Fruit fly (Drosophila melanogaster) whole organism, adult: ENCODE results near the gene LSm3.

ENCODE experiments used
- CG11617 ChIP-seq: fragments of 200-800 bp; sonication (Bioruptor generic); optimal IDR thresholded peaks from 2 replicates; lab custom pipeline; 2017; ENCODE audit warnings: mild to moderate bottlenecking, missing biosample characterization, missing genetic modification reagents, missing genetic modification characterization
- CG12768 ChIP-seq: fragments of 200-800 bp; sonication (Bioruptor generic); optimal IDR thresholded peaks from 2 replicates; lab custom pipeline; 2017; ENCODE audit warnings: missing biosample characterization, missing genetic modification characterization, mild to moderate bottlenecking, moderate library complexity, missing genetic modification reagents
- CG14711 ChIP-seq: fragments of 200-800 bp; sonication (Bioruptor generic); optimal IDR thresholded peaks from 2 replicates; lab custom pipeline; 2018; ENCODE audit warnings: missing biosample characterization, mild to moderate bottlenecking, missing genetic modification characterization, moderate library complexity
- CG1620 ChIP-seq: fragments of 200-800 bp; sonication (Bioruptor generic); optimal IDR thresholded peaks from 2 replicates; lab custom pipeline; 2016; ENCODE audit warnings: missing biosample characterization, missing genetic modification characterization
- CG33017 ChIP-seq: fragments of 200-800 bp; sonication (Bioruptor generic); optimal IDR thresholded peaks from 2 replicates; lab custom pipeline; 2018; ENCODE audit warnings: missing biosample characterization, mild to moderate bottlenecking, missing genetic modification characterization, moderate library complexity
- CG5204 ChIP-seq: fragments of 200-800 bp; sonication (Bioruptor generic); optimal IDR thresholded peaks from 2 replicates; lab custom pipeline; 2016; ENCODE audit warnings: missing biosample characterization, missing genetic modification characterization
- CG7045 ChIP-seq: fragments of 200-800 bp; sonication (Bioruptor generic); optimal IDR thresholded peaks from 2 replicates; lab custom pipeline; 2017; ENCODE audit warnings: missing biosample characterization, mild to moderate bottlenecking, missing genetic modification characterization
- CG7101 ChIP-seq: fragments of 200-800 bp; sonication (Bioruptor generic); optimal IDR thresholded peaks from 2 replicates; lab custom pipeline; 2018; ENCODE audit warnings: missing biosample characterization, mild to moderate bottlenecking, missing genetic modification characterization, moderate library complexity
- Clk ChIP-seq: fragments of 200-800 bp; sonication (Bioruptor generic); optimal IDR thresholded peaks from 2 replicates; lab custom pipeline; 2017; ENCODE audit warnings: missing biosample characterization, missing genetic modification characterization
- Crg-1 ChIP-seq: fragments of 200-800 bp; sonication (Bioruptor generic); optimal IDR thresholded peaks from 2 replicates; lab custom pipeline; 2016; ENCODE audit warnings: missing biosample characterization, missing genetic modification characterization
- Hr96 ChIP-seq: fragments of 200-800 bp; sonication (Bioruptor generic); optimal IDR thresholded peaks from 2 replicates; lab custom pipeline; 2016; ENCODE audit warnings: missing biosample characterization, missing genetic modification characterization
- Mnt ChIP-seq: fragments of 200-800 bp; sonication (Bioruptor generic); optimal IDR thresholded peaks from 2 replicates; lab custom pipeline; 2016; ENCODE audit warnings: missing biosample characterization, mild to moderate bottlenecking, missing genetic modification characterization
- bab1 ChIP-seq: fragments of 200-800 bp; sonication (Bioruptor generic); optimal IDR thresholded peaks from 3 replicates; lab custom pipeline; 2019; ENCODE audit warnings: missing biosample characterization, mild to moderate bottlenecking, missing genetic modification characterization, moderate library complexity
- cic ChIP-seq: fragments of 200-800 bp; sonication (Bioruptor generic); optimal IDR thresholded peaks from 2 replicates; lab custom pipeline; 2017; ENCODE audit warnings: missing biosample characterization, mild to moderate bottlenecking, missing genetic modification characterization, moderate library complexity
- cnc ChIP-seq, 2 experiments: fragments of >200 bp; optimal IDR thresholded peaks; 2 replicates each; lab custom pipeline; 2017
- kay ChIP-seq: fragments of 200-800 bp; sonication (Bioruptor generic); peaks from one replicate; lab custom pipeline; 2016; ENCODE audit warnings: missing biosample characterization, missing genetic modification characterization, borderline replicate concordance
- ovo ChIP-seq: fragments of 200-800 bp; sonication (Bioruptor generic); optimal IDR thresholded peaks from 2 replicates; lab custom pipeline; 2016; ENCODE audit warnings: missing biosample characterization, missing genetic modification characterization
- pad ChIP-seq: fragments of 200-800 bp; sonication (Bioruptor generic); optimal IDR thresholded peaks from 3 replicates; lab custom pipeline; 2017; ENCODE audit warnings: missing biosample characterization, missing genetic modification characterization, mild to moderate bottlenecking, moderate library complexity, missing genetic modification reagents
- tj ChIP-seq: fragments of 200-800 bp; sonication (Bioruptor generic); optimal IDR thresholded peaks from 3 replicates; lab custom pipeline; 2017; ENCODE audit warnings: missing biosample characterization, mild to moderate bottlenecking, missing genetic modification characterization, moderate library complexity
- toe ChIP-seq: fragments of 200-800 bp; sonication (Bioruptor generic); optimal IDR thresholded peaks from 2 replicates; lab custom pipeline; 2016; ENCODE audit warnings: missing biosample characterization, missing genetic modification characterization

The LSm3 gene

DNA sequence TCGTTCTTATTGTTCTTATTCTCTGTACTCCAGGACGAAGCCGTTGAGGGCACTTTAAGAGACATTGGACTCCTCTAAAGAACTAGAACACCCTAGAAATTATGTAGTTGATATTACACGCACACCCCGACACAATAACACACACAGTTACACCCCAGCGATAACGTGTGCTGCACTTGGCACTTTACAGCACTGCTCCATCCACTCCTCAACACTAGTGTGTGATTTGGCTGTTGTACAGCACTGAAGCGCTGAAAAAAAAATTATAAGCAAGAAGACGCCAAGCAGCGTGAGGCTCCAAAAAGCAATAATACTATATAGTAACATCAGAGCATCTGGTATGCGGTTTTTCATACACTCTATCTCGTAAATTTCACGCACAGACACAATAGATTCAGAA, 35.2 kb upstream of the LSm3 start:
- no peak for TF ChIP-seq Mnt (GFP tag; lab: Kevin White, UChicago)
- TF ChIP-seq CG1620 (GFP tag; lab: Kevin White, UChicago): no peak
- no peak for TF ChIP-seq cnc (optimal IDR thresholded peaks at IDR 0.05; lab: Kevin White, UChicago)
- TF ChIP-seq toe (GFP tag; lab: Kevin White, UChicago): no peak
- no peak for TF ChIP-seq kay (GFP tag; lab: Kevin White, UChicago)
- no peak for TF ChIP-seq CG11617 (GFP tag; lab: Kevin White, UChicago)
- TF ChIP-seq CG5204 (GFP tag; lab: Kevin White, UChicago): no peak

DNA sequence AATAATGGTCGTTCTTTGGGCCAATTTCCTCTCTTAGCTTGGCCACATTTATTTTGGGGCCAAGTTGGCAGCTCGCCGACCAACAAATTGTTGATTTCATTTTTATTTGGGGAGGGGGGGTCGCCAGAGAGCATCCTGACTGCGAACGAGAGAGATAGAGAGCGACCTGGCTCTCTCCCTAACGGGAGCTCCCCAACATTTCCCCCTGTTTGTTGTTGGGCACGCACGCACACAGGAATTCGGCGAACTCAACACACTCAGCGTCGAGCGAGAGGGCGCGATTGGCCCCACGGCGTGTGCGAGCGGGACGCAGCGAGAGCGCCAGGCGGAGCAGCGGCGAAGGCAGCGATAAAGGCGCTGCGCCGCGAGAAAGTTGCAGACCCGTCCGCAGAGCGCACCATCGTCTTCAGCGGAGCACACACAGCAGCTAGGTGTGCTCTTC, 33.3 kb upstream of the LSm3 start, which contains the start of gene CG31140:
Gene CG31140, plus strand, starts transcription at position 400 of the 442 bp plus-strand sequence.
- TF ChIP-seq pad: peak; percentile 71
- no peak for TF ChIP-seq Crg-1 (GFP tag; lab: Kevin White, UChicago)
- peak; percentile 9 for TF ChIP-seq Hr96
- peak; percentile 20 for TF ChIP-seq CG7045 (GFP tag; lab: Kevin White, UChicago)
- TF ChIP-seq CG5204 (GFP tag; lab: Kevin White, UChicago): no peak

dm6 chr3R:23964913-23965718, 30.9 kb upstream of the LSm3 start:
- TF ChIP-seq pad (no peak), CG7045 (GFP tag; lab: Kevin White, UChicago) (no peak), CG14711 (tag; lab: Kevin White, UChicago) (no peak), CG1620 (GFP tag; lab: Kevin White, UChicago) (no peak), Clk (GFP tag; lab: Kevin White, UChicago) (no peak), CG33017 (tag; lab: Kevin White, UChicago) (no peak), Crg-1 (GFP tag; lab: Kevin White, UChicago) (no peak), kay (GFP tag; lab: Kevin White, UChicago) (no peak), CG5204 (GFP tag; lab: Kevin White, UChicago) (no peak), bab1 (GFP tag; lab: Kevin White, UChicago) (no peak), CG7101 (tag; lab: Kevin White, UChicago) (no peak), Mnt (GFP tag; lab: Kevin White, UChicago) (no peak), tj (GFP tag; lab: Kevin White, UChicago) (no peak), CG11617 (GFP tag; lab: Kevin White, UChicago) (no peak), ovo (no peak), cic (GFP tag; lab: Kevin White, UChicago) (no peak)

DNA sequence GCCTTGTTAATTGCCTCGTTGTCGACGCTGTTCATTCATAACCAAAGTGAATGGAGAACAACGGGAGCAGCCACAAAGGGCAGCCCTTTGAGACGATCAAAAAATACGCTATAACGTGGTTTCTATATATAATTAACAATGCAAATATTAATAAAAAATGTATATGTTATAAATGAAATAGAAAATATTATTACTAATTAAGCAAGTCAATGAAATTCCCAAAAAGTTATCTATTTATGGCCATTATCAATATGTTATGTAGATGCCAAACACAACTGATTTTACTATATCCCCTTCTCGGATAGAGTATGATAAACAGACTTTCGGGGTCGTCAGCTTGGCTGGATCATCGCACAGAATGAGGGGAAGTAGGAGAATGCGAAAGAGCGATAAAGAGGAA, 26.6 kb upstream of the LSm3 start:
- TF ChIP-seq CG12768 (GFP tag; lab: Kevin White, UChicago): no peak
- TF ChIP-seq cic (GFP tag; lab: Kevin White, UChicago): no peak
- TF ChIP-seq bab1 (GFP tag; lab: Kevin White, UChicago): no peak
- no peak for TF ChIP-seq CG11617 (GFP tag; lab: Kevin White, UChicago)
- TF ChIP-seq Clk (GFP tag; lab: Kevin White, UChicago): no peak
- TF ChIP-seq cnc (optimal IDR thresholded peaks at IDR 0.05; lab: Kevin White, UChicago): no peak
- TF ChIP-seq toe (GFP tag; lab: Kevin White, UChicago): no peak
- no peak for TF ChIP-seq CG14711 (tag; lab: Kevin White, UChicago)
- TF ChIP-seq Crg-1 (GFP tag; lab: Kevin White, UChicago): no peak
- TF ChIP-seq CG33017 (tag; lab: Kevin White, UChicago): no peak
- TF ChIP-seq CG1620 (GFP tag; lab: Kevin White, UChicago): no peak
- no peak for TF ChIP-seq ovo
- TF ChIP-seq CG7101 (tag; lab: Kevin White, UChicago): no peak
- no peak for TF ChIP-seq tj (GFP tag; lab: Kevin White, UChicago)
- TF ChIP-seq kay (GFP tag; lab: Kevin White, UChicago): no peak
- TF ChIP-seq CG7045 (GFP tag; lab: Kevin White, UChicago): no peak
- no peak for TF ChIP-seq Mnt (GFP tag; lab: Kevin White, UChicago)

DNA sequence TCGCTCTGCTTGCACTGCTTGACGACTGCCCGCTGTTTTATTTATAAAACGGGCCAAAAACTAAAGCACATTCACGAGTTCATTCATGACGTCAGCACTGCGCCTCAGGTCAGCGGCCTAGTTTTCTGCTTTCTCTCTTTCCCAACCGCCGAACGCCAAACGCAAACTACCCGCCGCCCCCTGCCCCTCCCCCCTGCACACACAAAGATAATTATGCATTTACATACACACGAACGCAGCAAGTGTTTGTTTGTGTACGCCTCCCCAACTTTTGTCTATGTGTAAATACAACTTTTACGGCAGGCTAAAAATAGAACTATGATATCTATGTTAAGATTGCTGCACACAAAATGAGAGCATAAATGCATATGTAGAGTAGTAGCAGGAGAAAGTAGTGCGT, 24.9 kb upstream of the LSm3 start:
- TF ChIP-seq CG33017 (tag; lab: Kevin White, UChicago) (no peak), Crg-1 (GFP tag; lab: Kevin White, UChicago) (no peak), Mnt (GFP tag; lab: Kevin White, UChicago) (no peak), CG12768 (GFP tag; lab: Kevin White, UChicago) (no peak), CG1620 (GFP tag; lab: Kevin White, UChicago) (no peak), pad (no peak), CG7045 (GFP tag; lab: Kevin White, UChicago) (no peak), cic (GFP tag; lab: Kevin White, UChicago) (no peak), CG7101 (tag; lab: Kevin White, UChicago) (no peak), CG5204 (GFP tag; lab: Kevin White, UChicago) (no peak), CG14711 (tag; lab: Kevin White, UChicago) (no peak), bab1 (GFP tag; lab: Kevin White, UChicago) (no peak), toe (GFP tag; lab: Kevin White, UChicago) (no peak), tj (GFP tag; lab: Kevin White, UChicago) (no peak), cnc (optimal IDR thresholded peaks at IDR 0.05; lab: Kevin White, UChicago) (no peak)

- TF ChIP-seq Mnt (GFP tag; lab: Kevin White, UChicago) (no peak), Crg-1 (GFP tag; lab: Kevin White, UChicago) (no peak), CG7101 (tag; lab: Kevin White, UChicago) (no peak), cnc (optimal IDR thresholded peaks at IDR 0.05; lab: Kevin White, UChicago) (no peak), CG11617 (GFP tag; lab: Kevin White, UChicago) (no peak)
Observed at dm6 chr3R:23971764-23972163, 24.3 kb upstream of the LSm3 start.
